Fruit fly (Drosophila melanogaster) whole organism, embryonic: ENCODE results near the gene CG3625.
A peak's percentile ranks its signal among the peaks of the same experiment; 100 is the strongest.

Source experiments
- ATbp ChIP-seq: fragments of 200-800 bp; sonication (Bioruptor generic); optimal IDR thresholded peaks from 2 replicates; lab custom pipeline; 2017; ENCODE audit warnings: missing biosample characterization, mild to moderate bottlenecking, missing genetic modification characterization, missing genetic modification reagents
- Abd-B ChIP-seq: fragments of 200-800 bp; sonication (Bioruptor generic); optimal IDR thresholded peaks from 2 replicates; lab custom pipeline; 2018; ENCODE audit warnings: missing biosample characterization, mild to moderate bottlenecking, missing genetic modification characterization, moderate library complexity
- Aef1 ChIP-seq: fragments of 200-800 bp; sonication (Bioruptor generic); IDR thresholded peaks from 3 replicates; pipeline ENCODE4 v1.3.6; 2022; ENCODE audit warnings: missing biosample characterization, missing genetic modification characterization
- Atf-2 ChIP-seq: fragments of 200-800 bp; sonication (Bioruptor generic); optimal IDR thresholded peaks from 2 replicates; lab custom pipeline; 2016; ENCODE audit warnings: missing biosample characterization, missing genetic modification characterization
- Bgb ChIP-seq: fragments of 200-800 bp; sonication (Bioruptor generic); IDR thresholded peaks from 2 replicates; pipeline ENCODE4 v1.3.6; 2022; ENCODE audit warnings: missing biosample characterization, missing genetic modification characterization; ENCODE audit not compliant: partially characterized antibody
- Bteb2 ChIP-seq: fragments of 200-800 bp; sonication (Bioruptor generic); optimal IDR thresholded peaks from 2 replicates; lab custom pipeline; 2016; ENCODE audit warnings: missing biosample characterization, missing genetic modification characterization
- CG12942 ChIP-seq: fragments of 200-800 bp; sonication (Bioruptor generic); optimal IDR thresholded peaks from 3 replicates; lab custom pipeline; 2016; ENCODE audit warnings: missing biosample characterization, missing genetic modification characterization
- CG13624 ChIP-seq: fragments of 200-800 bp; sonication (Bioruptor generic); optimal IDR thresholded peaks from 2 replicates; lab custom pipeline; 2016; ENCODE audit warnings: missing biosample characterization, missing genetic modification characterization
- CG13894 ChIP-seq: fragments of 200-800 bp; sonication (Bioruptor generic); optimal IDR thresholded peaks from 3 replicates; lab custom pipeline; 2018; ENCODE audit warnings: missing biosample characterization, mild to moderate bottlenecking, missing genetic modification characterization, moderate library complexity
- CG14050 ChIP-seq: fragments of 200-800 bp; sonication (Bioruptor generic); IDR thresholded peaks from 3 replicates; pipeline ENCODE4 v1.3.6; 2022; ENCODE audit warnings: missing biosample characterization, missing genetic modification characterization
- CG17829 ChIP-seq: fragments of 200-800 bp; optimal IDR thresholded peaks from 2 replicates; lab custom pipeline; 2019; ENCODE audit warnings: missing biosample characterization, mild to moderate bottlenecking, missing genetic modification characterization, moderate library complexity
- CG17912 ChIP-seq: fragments of 200-800 bp; sonication (Bioruptor generic); optimal IDR thresholded peaks from 2 replicates; lab custom pipeline; 2018; ENCODE audit warnings: missing biosample characterization, mild to moderate bottlenecking, missing genetic modification characterization
- CG18599 ChIP-seq: fragments of 200-800 bp; sonication (Bioruptor generic); optimal IDR thresholded peaks from 3 replicates; lab custom pipeline; 2017; ENCODE audit warnings: missing biosample characterization, missing genetic modification characterization, mild to moderate bottlenecking, moderate library complexity, missing genetic modification reagents
- CG30403 ChIP-seq: fragments of 200-800 bp; sonication (Bioruptor generic); optimal IDR thresholded peaks from 3 replicates; lab custom pipeline; 2016; ENCODE audit warnings: missing biosample characterization, missing genetic modification characterization
- CG6765 ChIP-seq: fragments of 200-800 bp; sonication (Bioruptor generic); optimal IDR thresholded peaks from 3 replicates; lab custom pipeline; 2017; ENCODE audit warnings: missing biosample characterization, mild to moderate bottlenecking, missing genetic modification characterization
- CG7271 ChIP-seq: fragments of 200-800 bp; sonication (Bioruptor generic); optimal IDR thresholded peaks from 2 replicates; lab custom pipeline; 2018; ENCODE audit warnings: missing biosample characterization, mild to moderate bottlenecking, missing genetic modification characterization, moderate library complexity
- CG7372 ChIP-seq: fragments of 200-800 bp; sonication (Bioruptor generic); IDR thresholded peaks from 2 replicates; pipeline ENCODE4 v1.3.6; 2022; ENCODE audit warnings: missing biosample characterization, missing genetic modification characterization
- CG7928 ChIP-seq: fragments of 200-800 bp; sonication (Bioruptor generic); optimal IDR thresholded peaks from 2 replicates; lab custom pipeline; 2017; ENCODE audit warnings: missing biosample characterization, mild to moderate bottlenecking, missing genetic modification characterization
- CG7987 ChIP-seq: fragments of 200-800 bp; sonication (Bioruptor generic); optimal IDR thresholded peaks from 2 replicates; lab custom pipeline; 2018; ENCODE audit warnings: missing biosample characterization, mild to moderate bottlenecking, missing genetic modification characterization, moderate library complexity
- CG8478 ChIP-seq: fragments of >200 bp; optimal IDR thresholded peaks from 2 replicates; lab custom pipeline; 2018
- Camta ChIP-seq: fragments of 200-800 bp; sonication (Bioruptor generic); optimal IDR thresholded peaks from 2 replicates; lab custom pipeline; 2016; ENCODE audit warnings: missing biosample characterization, missing genetic modification characterization
- Dbx ChIP-seq: fragments of 200-800 bp; sonication (Bioruptor generic); IDR thresholded peaks from 3 replicates; pipeline ENCODE4 v1.3.6; 2022; ENCODE audit warnings: missing biosample characterization, missing genetic modification characterization
- Dp ChIP-seq: fragments of 200-800 bp; sonication (Bioruptor generic); optimal IDR thresholded peaks from 2 replicates; lab custom pipeline; 2018; ENCODE audit warnings: missing biosample characterization, mild to moderate bottlenecking, missing genetic modification characterization, moderate library complexity
- GATAe ChIP-seq: fragments of 200-800 bp; sonication (Bioruptor generic); conservative IDR thresholded peaks from 2 replicates; pipeline ENCODE4 v1.3.6; 2022; ENCODE audit warnings: missing biosample characterization, missing genetic modification characterization
- HLH3B ChIP-seq: fragments of 200-800 bp; sonication (Bioruptor generic); IDR thresholded peaks from 2 replicates; pipeline ENCODE4 v1.3.6; 2022; ENCODE audit warnings: missing biosample characterization, missing genetic modification characterization
- HLH4C ChIP-seq: fragments of 200-800 bp; sonication (Bioruptor generic); IDR thresholded peaks from 3 replicates; pipeline ENCODE4 v1.3.6; 2022; ENCODE audit warnings: missing biosample characterization, missing genetic modification characterization; ENCODE audit not compliant: partially characterized antibody
- Hmr ChIP-seq: fragments of 200-800 bp; sonication (Bioruptor generic); optimal IDR thresholded peaks from 3 replicates; lab custom pipeline; 2017; ENCODE audit warnings: mild to moderate bottlenecking, missing biosample characterization, missing genetic modification reagents, missing genetic modification characterization
- Myb ChIP-seq: fragments of 200-800 bp; sonication (Bioruptor generic); optimal IDR thresholded peaks from 2 replicates; lab custom pipeline; 2016; ENCODE audit warnings: missing biosample characterization, missing genetic modification characterization
- Ptx1 ChIP-seq: fragments of 200-800 bp; sonication (Bioruptor generic); IDR thresholded peaks from 2 replicates; pipeline ENCODE4 v1.3.6; 2022; ENCODE audit warnings: missing biosample characterization, missing genetic modification characterization
- Sry-β ChIP-seq: fragments of 200-800 bp; sonication (Bioruptor generic); optimal IDR thresholded peaks from 2 replicates; lab custom pipeline; 2018; ENCODE audit warnings: missing biosample characterization, mild to moderate bottlenecking, missing genetic modification characterization, moderate library complexity
- YL-1 ChIP-seq: fragments of 200-800 bp; sonication (Bioruptor generic); optimal IDR thresholded peaks from 3 replicates; lab custom pipeline; 2017; ENCODE audit warnings: missing biosample characterization, mild to moderate bottlenecking, missing genetic modification characterization
- amos ChIP-seq: fragments of 200-800 bp; sonication (Bioruptor generic); IDR thresholded peaks from 2 replicates; pipeline ENCODE4 v1.3.6; 2022; ENCODE audit warnings: missing biosample characterization, missing genetic modification characterization; ENCODE audit not compliant: partially characterized antibody
- ap ChIP-seq: fragments of 200-800 bp; sonication (Bioruptor generic); IDR thresholded peaks from 2 replicates; pipeline ENCODE4 v1.3.6; 2022; ENCODE audit warnings: missing biosample characterization, missing genetic modification characterization
- corto ChIP-seq: fragments of 200-800 bp; sonication (Bioruptor generic); optimal IDR thresholded peaks from 2 replicates; lab custom pipeline; 2016; ENCODE audit warnings: missing biosample characterization, mild to moderate bottlenecking, missing genetic modification characterization, moderate library complexity
- danr ChIP-seq: fragments of 200-800 bp; sonication (Bioruptor generic); IDR thresholded peaks from 2 replicates; pipeline ENCODE4 v1.3.6; 2022; ENCODE audit warnings: missing biosample characterization, missing genetic modification characterization
- dati ChIP-seq: fragments of 200-800 bp; sonication (Bioruptor generic); IDR thresholded peaks from 2 replicates; pipeline ENCODE4 v1.3.6; 2022; ENCODE audit warnings: missing biosample characterization, missing genetic modification characterization
- dmrt99B ChIP-seq: fragments of 200-800 bp; sonication (Bioruptor generic); optimal IDR thresholded peaks from 2 replicates; lab custom pipeline; 2018; ENCODE audit warnings: missing biosample characterization, mild to moderate bottlenecking, missing genetic modification characterization, moderate library complexity
- gcm ChIP-seq: fragments of 200-800 bp; sonication (Bioruptor generic); optimal IDR thresholded peaks from 2 replicates; lab custom pipeline; 2019; ENCODE audit warnings: missing biosample characterization, mild to moderate bottlenecking, missing genetic modification characterization, moderate library complexity
- gsb ChIP-seq: fragments of 200-800 bp; sonication (Bioruptor generic); IDR thresholded peaks from 2 replicates; pipeline ENCODE4 v1.3.6; 2022; ENCODE audit warnings: missing biosample characterization, missing genetic modification characterization
- gsb-n ChIP-seq: fragments of 200-800 bp; sonication (Bioruptor generic); optimal IDR thresholded peaks from 3 replicates; lab custom pipeline; 2018; ENCODE audit warnings: missing biosample characterization, mild to moderate bottlenecking, missing genetic modification characterization
- h ChIP-seq: fragments of >200 bp; optimal IDR thresholded peaks from 2 replicates; lab custom pipeline; 2017
- hb ChIP-seq: fragments of 200-800 bp; sonication (Bioruptor generic); IDR thresholded peaks from 3 replicates; pipeline ENCODE4 v1.3.6; 2022; ENCODE audit warnings: missing biosample characterization, missing genetic modification characterization; ENCODE audit not compliant: partially characterized antibody
- kni ChIP-seq: fragments of 200-800 bp; sonication (Bioruptor generic); optimal IDR thresholded peaks from 3 replicates; lab custom pipeline; 2017; ENCODE audit warnings: mild to moderate bottlenecking, missing biosample characterization, missing genetic modification reagents, missing genetic modification characterization
- lola ChIP-seq, 3 experiments: fragments of >200 bp in 2 of 3; fragments of 200-800 bp in 1 of 3; sonication (Bioruptor generic) in 1 of 3; optimal IDR thresholded peaks; 2 replicates each; lab custom pipeline; 2017 to 2019; ENCODE audit warnings: missing biosample characterization in 3 of 3, missing genetic modification characterization in 3 of 3, mild to moderate bottlenecking in 1 of 3, moderate library complexity in 1 of 3
- nerfin-1 ChIP-seq: fragments of 200-800 bp; sonication (Bioruptor generic); optimal IDR thresholded peaks from 3 replicates; lab custom pipeline; 2019; ENCODE audit warnings: missing biosample characterization, mild to moderate bottlenecking, missing genetic modification characterization, moderate library complexity
- pho ChIP-seq: fragments of 200-800 bp; sonication (Bioruptor generic); optimal IDR thresholded peaks from 2 replicates; lab custom pipeline; 2016; ENCODE audit warnings: missing biosample characterization, missing genetic modification characterization
- psq ChIP-seq: fragments of 200-800 bp; sonication (Bioruptor generic); optimal IDR thresholded peaks from 2 replicates; lab custom pipeline; 2017; ENCODE audit warnings: missing biosample characterization, missing genetic modification characterization
- pum ChIP-seq: fragments of 200-800 bp; sonication (Bioruptor generic); optimal IDR thresholded peaks from 2 replicates; lab custom pipeline; 2016; ENCODE audit warnings: missing biosample characterization, missing genetic modification characterization
- run ChIP-seq: fragments of 200-800 bp; sonication (Bioruptor generic); optimal IDR thresholded peaks from 3 replicates; lab custom pipeline; 2018; ENCODE audit warnings: missing biosample characterization, mild to moderate bottlenecking, missing genetic modification characterization
- sima ChIP-seq: fragments of 200-800 bp; sonication (Bioruptor generic); optimal IDR thresholded peaks from 2 replicates; lab custom pipeline; 2016; ENCODE audit warnings: missing biosample characterization, missing genetic modification characterization
- slou ChIP-seq: fragments of 200-800 bp; sonication (Bioruptor generic); optimal IDR thresholded peaks from 3 replicates; lab custom pipeline; 2016; ENCODE audit warnings: missing biosample characterization, missing genetic modification characterization
- sna ChIP-seq: fragments of 200-800 bp; sonication (Bioruptor generic); IDR thresholded peaks from 2 replicates; pipeline ENCODE4 v1.3.6; 2022; ENCODE audit warnings: missing biosample characterization, missing genetic modification characterization; ENCODE audit not compliant: partially characterized antibody
- unc-4 ChIP-seq: fragments of 200-800 bp; sonication (Bioruptor generic); IDR thresholded peaks from 2 replicates; pipeline ENCODE4 v1.3.6; 2022; ENCODE audit warnings: missing biosample characterization, missing genetic modification characterization; ENCODE audit not compliant: partially characterized antibody

Gene CG3625

DNA sequence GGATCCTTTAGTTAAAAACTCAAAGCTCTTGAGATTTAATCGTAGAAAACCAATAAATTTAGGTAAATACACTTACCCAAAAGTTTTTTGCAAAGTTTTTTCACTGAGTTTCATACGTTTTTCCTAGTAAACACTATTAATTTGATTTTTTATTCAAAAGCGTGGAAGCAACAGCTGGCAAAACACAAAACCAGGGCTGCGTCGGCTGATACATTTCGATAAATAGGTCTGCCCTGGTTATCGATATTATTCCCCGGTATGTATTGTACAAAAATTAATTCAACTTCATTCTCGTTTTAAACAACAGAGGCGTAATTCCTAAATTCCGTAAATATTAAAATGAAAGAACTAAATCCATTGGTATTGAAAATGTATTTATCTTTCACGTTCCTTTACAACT lies 20.0 kb downstream of the CG3625 start, which contains the start of gene Dus1 (continued):
- no peak for TF ChIP-seq gcm (GFP tag; lab: Kevin White, UChicago)
- TF ChIP-seq run: no peak
- TF ChIP-seq CG13624 (GFP tag; lab: Kevin White, UChicago): no peak
- no peak for TF ChIP-seq CG18599
- no peak for TF ChIP-seq CG17912 (GFP tag; lab: Kevin White, UChicago)
- no peak for TF ChIP-seq slou (GFP tag; lab: Kevin White, UChicago)
- peak; percentile 68; the same call in 1 of the 2 replicates for TF ChIP-seq amos (GFP tag; lab: Robert Waterston, UW)
- no peak for TF ChIP-seq CG7987 (GFP tag; lab: Kevin White, UChicago)
- TF ChIP-seq danr (GFP tag; lab: Robert Waterston, UW): no peak
- TF ChIP-seq Abd-B (GFP tag; lab: Kevin White, UChicago): no peak
- 0 out of 2 replicates have a peak, but pooled peaks have one; percentile 55 for TF ChIP-seq sna (GFP tag; lab: Robert Waterston, UW)
- no peak for TF ChIP-seq sima
- no peak for TF ChIP-seq Dbx (GFP tag; lab: Robert Waterston, UW)
- TF ChIP-seq gsb-n (tag; lab: Kevin White, UChicago): no peak
- no peak for TF ChIP-seq CG7372 (GFP tag; lab: Robert Waterston, UW)
- no peak for TF ChIP-seq CG30403
- peak; percentile 97 for TF ChIP-seq CG7928 (GFP tag; lab: Kevin White, UChicago)
- TF ChIP-seq lola (GFP tag; optimal IDR thresholded peaks at IDR 0.05; lab: Kevin White, UChicago): no peak
- TF ChIP-seq pho (GFP tag; lab: Kevin White, UChicago): no peak
- no peak for TF ChIP-seq psq (GFP tag; lab: Kevin White, UChicago)
- no peak for TF ChIP-seq Atf-2 (GFP tag; lab: Kevin White, UChicago)
- no peak for TF ChIP-seq Aef1 (GFP tag; lab: Robert Waterston, UW)
- TF ChIP-seq ATbp: no peak
- TF ChIP-seq CG8478: no peak
- no peak for TF ChIP-seq ap (GFP tag; lab: Robert Waterston, UW)
- TF ChIP-seq nerfin-1 (tag; lab: Kevin White, UChicago): no peak
- TF ChIP-seq hb (GFP tag; lab: Robert Waterston, UW): peak; percentile 59; the same call in 2 of the 3 replicates
- TF ChIP-seq Bteb2: no peak
- TF ChIP-seq Myb (GFP tag; lab: Kevin White, UChicago): peak; percentile 50
- TF ChIP-seq Dp (GFP tag; lab: Kevin White, UChicago): peak; percentile 73
- peak; percentile 76 for TF ChIP-seq HLH4C (GFP tag; lab: Robert Waterston, UW)
- no peak for TF ChIP-seq Camta (GFP tag; lab: Kevin White, UChicago)
- peak; percentile 76 for TF ChIP-seq unc-4
- no peak for TF ChIP-seq gsb (GFP tag; lab: Robert Waterston, UW)
- TF ChIP-seq YL-1: peak; percentile 89
- no peak for TF ChIP-seq CG14050
- no peak for TF ChIP-seq Hmr (GFP tag; lab: Kevin White, UChicago)
- TF ChIP-seq dmrt99B (tag; lab: Kevin White, UChicago): no peak
- no peak for TF ChIP-seq corto (GFP tag; lab: Kevin White, UChicago)
- peak; percentile 64 for TF ChIP-seq Bgb (GFP tag; lab: Robert Waterston, UW)

DNA sequence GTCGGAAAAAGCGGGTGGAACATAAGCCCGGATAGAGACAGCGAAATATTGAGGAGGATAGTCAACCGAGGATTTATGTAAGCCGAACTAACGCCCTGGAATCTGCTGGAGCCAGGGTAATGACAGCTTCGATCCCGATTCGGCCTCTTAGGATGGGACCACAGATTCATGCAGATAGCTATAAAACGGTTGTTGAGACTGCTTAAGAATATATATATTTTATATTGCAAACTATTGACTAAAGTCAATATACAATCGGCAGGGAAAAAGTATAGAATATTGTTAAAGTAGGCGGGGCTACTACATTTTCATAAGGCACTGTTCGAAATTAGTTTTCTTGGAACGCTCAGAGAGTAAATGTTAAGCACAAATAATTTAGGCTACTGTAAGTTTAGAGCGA lies 22.8 kb downstream of the CG3625 start, which contains the start of gene CG3345:
CG3345 (plus strand) TSS at position 301 of the 400 bp plus-strand sequence.
- TF ChIP-seq GATAe (GFP tag; lab: Robert Waterston, UW) (no peak), kni (GFP tag; lab: Kevin White, UChicago) (no peak), Ptx1 (GFP tag; lab: Robert Waterston, UW) (no peak), CG6765 (no peak), pum (GFP tag; lab: Kevin White, UChicago) (no peak), CG17829 (tag; lab: Kevin White, UChicago) (no peak), HLH3B (GFP tag; lab: Robert Waterston, UW) (no peak), Sry-β (GFP tag; lab: Kevin White, UChicago) (no peak), CG12942 (GFP tag; lab: Kevin White, UChicago) (no peak), CG7271 (tag; lab: Kevin White, UChicago) (no peak), dati (GFP tag; lab: Robert Waterston, UW) (no peak), CG13894 (tag; lab: Kevin White, UChicago) (no peak), h (lab: Kevin White, UChicago) (no peak)
